Fruit fly (Drosophila melanogaster) ovary, adult (tissue): ENCODE results near the gene CG7778.

ENCODE experiments used
- CG17801 ChIP-seq: fragments of 200-800 bp; optimal IDR thresholded peaks from 2 replicates; lab custom pipeline; 2019; ENCODE audit warnings: missing biosample characterization, mild to moderate bottlenecking, missing genetic modification characterization, moderate library complexity; ENCODE audit not compliant: partially characterized antibody

CG7778 gene

dm6 chr2L:8362273-8362954 lies 16.0 kb downstream of the CG7778 start, which contains the start of gene CG7627:
Gene CG7627, minus strand, starts transcription at chr2L:8362469.
- TF ChIP-seq CG17801 (GFP tag; lab: Kevin White, UChicago), result peak; percentile 63

dm6 chr2L:8362955-8363285 lies 16.5 kb downstream of the CG7778 start:
- no peak for TF ChIP-seq CG17801 (GFP tag; lab: Kevin White, UChicago)

- peak; percentile 53 for TF ChIP-seq CG17801 (GFP tag; lab: Kevin White, UChicago)
Measured at dm6 chr2L:8364006-8364956, 17.9 kb downstream of the CG7778 start, which contains the start of the genes RpS13 and CSN8. Gene RpS13, minus strand, starts transcription at chr2L:8364662. Gene CSN8, plus strand, starts transcription at chr2L:8364855.

dm6 chr2L:8365701-8366643 lies 19.6 kb downstream of the CG7778 start, which contains the start of gene Pp2A-29B:
Gene Pp2A-29B, plus strand, starts transcription at chr2L:8366038.
- TF ChIP-seq CG17801 (GFP tag; lab: Kevin White, UChicago), result peak; percentile 32

dm6 chr2L:8370364-8371326 lies 24.2 kb downstream of the CG7778 start, which contains the start of gene CG17292:
Gene CG17292, plus strand, starts transcription at chr2L:8370454.
- peak; percentile 80 for TF ChIP-seq CG17801 (GFP tag; lab: Kevin White, UChicago)

dm6 chr2L:8371354-8371937 lies 25.0 kb downstream of the CG7778 start:
- TF ChIP-seq CG17801 (GFP tag; lab: Kevin White, UChicago), result peak; percentile 49

dm6 chr2L:8372248-8372647 lies 25.8 kb downstream of the CG7778 start:
- no peak for TF ChIP-seq CG17801 (GFP tag; lab: Kevin White, UChicago)

dm6 chr2L:8374235-8374634 lies 27.8 kb downstream of the CG7778 start, which contains the start of gene Wdr82:
Gene Wdr82, plus strand, starts transcription at chr2L:8374461.
- TF ChIP-seq CG17801 (GFP tag; lab: Kevin White, UChicago), result peak; percentile 12

- TF ChIP-seq CG17801 (GFP tag; lab: Kevin White, UChicago), result peak; percentile 100
Measured at dm6 chr2L:8376717-8377116, 30.3 kb downstream of the CG7778 start, which contains the start of the genes CG13390 and CG17294. Gene CG13390, minus strand, starts transcription at chr2L:8376797. Gene CG17294, plus strand, starts transcription at chr2L:8377035.

dm6 chr2L:8381508-8382036 lies 35.2 kb downstream of the CG7778 start, which contains the start of gene AlaRS:
Gene AlaRS, minus strand, starts transcription at chr2L:8381764.
- TF ChIP-seq CG17801 (GFP tag; lab: Kevin White, UChicago), result peak; percentile 72

- peak; percentile 63 for TF ChIP-seq CG17801 (GFP tag; lab: Kevin White, UChicago)
Measured at dm6 chr2L:8382646-8383045, 36.2 kb downstream of the CG7778 start, which contains the start of the genes CG13392 and Rcd4. Gene CG13392, minus strand, starts transcription at chr2L:8382807. Gene Rcd4, plus strand, starts transcription at chr2L:8382861.

dm6 chr2L:8384108-8384601 lies 37.7 kb downstream of the CG7778 start, which contains the start of the genes Dad1 and CG13384:
Gene Dad1, minus strand, starts transcription at chr2L:8384137.
Gene CG13384, plus strand, starts transcription at chr2L:8384455.
- peak; percentile 98 for TF ChIP-seq CG17801 (GFP tag; lab: Kevin White, UChicago)
